Fruit fly (Drosophila melanogaster): ENCODE results near the gene Grx1.

DNA sequence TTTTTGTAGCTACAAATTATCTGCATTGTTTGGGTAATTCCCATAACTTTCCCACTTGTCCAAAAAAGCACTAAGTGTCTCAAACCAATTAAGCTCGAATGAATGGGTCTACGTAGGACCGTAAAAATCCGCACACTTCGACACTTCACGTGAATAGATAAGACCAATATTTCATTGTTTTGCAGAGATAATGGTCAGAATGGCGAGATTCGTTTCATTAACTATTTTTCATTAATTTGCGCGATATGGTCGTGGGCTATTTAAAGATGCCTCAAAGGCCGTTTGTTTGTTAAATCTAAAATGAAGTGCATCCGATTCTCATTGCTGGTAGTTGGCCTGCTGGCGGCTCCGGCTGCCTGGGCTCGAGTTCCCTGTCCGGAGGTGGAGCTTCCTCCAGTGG, 48.3 kb downstream of the Grx1 start, which contains the start of gene CG6839:
- TF ChIP-seq CTCF (optimal IDR thresholded peaks at IDR 0.05) (no peak), CG8478 (optimal IDR thresholded peaks at IDR 0.05) (no peak)
